Worm (Caenorhabditis elegans): ENCODE data around the gene sri-25.

DNA sequence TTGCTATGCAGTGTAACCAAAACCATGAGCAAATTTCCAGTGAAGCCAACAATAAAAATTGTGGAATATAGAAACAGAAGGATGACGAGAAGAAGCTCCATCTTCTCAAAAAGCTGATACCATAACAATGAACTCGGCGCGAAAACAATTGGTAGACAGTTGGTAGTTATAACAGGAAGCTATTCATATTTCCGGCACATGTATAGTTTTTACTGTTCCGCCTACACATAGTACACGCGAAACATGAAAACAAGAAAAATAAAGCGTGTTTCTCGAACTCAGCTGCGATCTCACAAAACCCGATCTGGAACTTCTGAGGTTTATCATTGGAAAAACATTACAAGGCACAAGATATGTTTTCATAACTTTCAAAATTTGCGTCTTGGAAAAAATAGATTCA, 42.2 kb downstream of the sri-25 start, which contains the start of gene srsx-37:
- no peak for TF ChIP-seq ceh-16 (tag; optimal IDR thresholded peaks at IDR 0.05)
- no peak for TF ChIP-seq ama-1 (optimal IDR thresholded peaks at IDR 0.05)
- no peak for TF ChIP-seq mml-1 (tag; optimal IDR thresholded peaks at IDR 0.05)
- no peak for TF ChIP-seq nfya-1 (tag; optimal IDR thresholded peaks at IDR 0.05; ENCODE audit: insufficient read depth)
- TF ChIP-seq unc-62 (GFP tag; optimal IDR thresholded peaks at IDR 0.05), result no peak
- TF ChIP-seq egl-5 (tag; optimal IDR thresholded peaks at IDR 0.05), result no peak
- TF ChIP-seq nhr-23 (tag; optimal IDR thresholded peaks at IDR 0.05), result no peak
- no peak for TF ChIP-seq zag-1 (tag; optimal IDR thresholded peaks at IDR 0.05)
- no peak for TF ChIP-seq elt-3 (tag; optimal IDR thresholded peaks at IDR 0.05)
- TF ChIP-seq ceh-82 (tag; optimal IDR thresholded peaks at IDR 0.05), result no peak
- TF ChIP-seq snpc-4 (tag; optimal IDR thresholded peaks at IDR 0.05), result no peak
- no peak for TF ChIP-seq ztf-4 (tag; optimal IDR thresholded peaks at IDR 0.05)
